Worm (Caenorhabditis elegans): Measurements from ENCODE around the gene F41C3.11.

Gene F41C3.11

ce11 chrII:4710120-4710519 is 23.6 kb downstream of the F41C3.11 start, which contains the start of gene tag-151:
tag-151 (plus strand) TSS chrII:4710277.
- TF ChIP-seq C38D4.7 (GFP tag; optimal IDR thresholded peaks at IDR 0.05) (no peak), che-1 (tag; optimal IDR thresholded peaks at IDR 0.05) (no peak), fkh-6 (tag; optimal IDR thresholded peaks at IDR 0.05) (no peak), mec-3 (tag; optimal IDR thresholded peaks at IDR 0.05; ENCODE audit: borderline replicate concordance) (no peak), syd-9 (tag; optimal IDR thresholded peaks at IDR 0.05) (no peak), unc-86 (tag; optimal IDR thresholded peaks at IDR 0.05) (no peak), ceh-14 (tag; optimal IDR thresholded peaks at IDR 0.05) (no peak)

- peak; percentile 41 for TF ChIP-seq hlh-30 (tag; optimal IDR thresholded peaks at IDR 0.05; ENCODE audit: insufficient read depth)
- no peak for TF ChIP-seq nhr-11 (tag; optimal IDR thresholded peaks at IDR 0.05)
- no peak for TF ChIP-seq ceh-24 (tag; optimal IDR thresholded peaks at IDR 0.05)
- TF ChIP-seq elt-4 (tag; optimal IDR thresholded peaks at IDR 0.05): no peak
- peak; percentile 56 for TF ChIP-seq nfya-1 (tag; optimal IDR thresholded peaks at IDR 0.05)
- no peak for TF ChIP-seq sox-4 (tag; optimal IDR thresholded peaks at IDR 0.05)
- TF ChIP-seq dmd-4 (tag; optimal IDR thresholded peaks at IDR 0.05; ENCODE audit: borderline replicate concordance): no peak
- TF ChIP-seq npax-4 (tag; optimal IDR thresholded peaks at IDR 0.05): no peak
- no peak for TF ChIP-seq syd-9 (tag; optimal IDR thresholded peaks at IDR 0.05)
- no peak for TF ChIP-seq sox-2 (GFP tag; IDR thresholded peaks at IDR 0.05)
- no peak for TF ChIP-seq eyg-1 (tag; optimal IDR thresholded peaks at IDR 0.05)
These were observed 27.3 kb downstream of the F41C3.11 start, which contains the start of the genes F10G7.9 and tsn-1 for ce11 chrII:4706359-4706871. F10G7.9 (minus strand) TSS chrII:4706485. tsn-1 (plus strand) TSS chrII:4706821.

- no peak for TF ChIP-seq ceh-34 (tag; optimal IDR thresholded peaks at IDR 0.05)
- no peak for TF ChIP-seq unc-3 (GFP tag; conservative IDR thresholded peaks at IDR 0.05)
- no peak for TF ChIP-seq unc-3 (tag; optimal IDR thresholded peaks at IDR 0.05)
These were observed 30.7 kb downstream of the F41C3.11 start for ce11 chrII:4703011-4703410.

- TF ChIP-seq ttx-3 (tag; optimal IDR thresholded peaks at IDR 0.05) (peak; percentile 60), hlh-8 (tag; optimal IDR thresholded peaks at IDR 0.05) (peak; percentile 65), C08G9.2 (tag; optimal IDR thresholded peaks at IDR 0.05) (peak; percentile 73), zip-5 (tag; optimal IDR thresholded peaks at IDR 0.05) (peak; percentile 56), ceh-2 (tag; optimal IDR thresholded peaks at IDR 0.05) (peak; percentile 66), ceh-19 (GFP tag; optimal IDR thresholded peaks at IDR 0.05) (peak; percentile 61), ceh-6 (GFP tag; optimal IDR thresholded peaks at IDR 0.05) (peak; percentile 44), ceh-31 (tag; optimal IDR thresholded peaks at IDR 0.05) (peak; percentile 86), ceh-48 (tag; optimal IDR thresholded peaks at IDR 0.05) (peak; percentile 16), gmeb-2 (tag; optimal IDR thresholded peaks at IDR 0.05) (peak; percentile 59), ztf-16 (tag; optimal IDR thresholded peaks at IDR 0.05) (peak; percentile 51), tbx-7 (tag; optimal IDR thresholded peaks at IDR 0.05) (peak; percentile 41), K09A11.1 (tag; optimal IDR thresholded peaks at IDR 0.05; ENCODE audit: insufficient read depth) (peak; percentile 3), tbx-2 (tag; optimal IDR thresholded peaks at IDR 0.05) (peak; percentile 91), pqm-1 (tag; optimal IDR thresholded peaks at IDR 0.05) (peak; percentile 60), ceh-14 (tag; optimal IDR thresholded peaks at IDR 0.05) (peak; percentile 91), unc-3 (GFP tag; conservative IDR thresholded peaks at IDR 0.05) (0 out of 2 replicates have a peak, but pooled peaks have one; percentile 20), unc-3 (tag; optimal IDR thresholded peaks at IDR 0.05) (peak; percentile 73), ref-2 (tag; optimal IDR thresholded peaks at IDR 0.05) (peak; percentile 85), ets-4 (tag; optimal IDR thresholded peaks at IDR 0.05) (peak; percentile 19), T23F11.4 (GFP tag; optimal IDR thresholded peaks at IDR 0.05) (peak; percentile 47), che-1 (tag; optimal IDR thresholded peaks at IDR 0.05) (peak; percentile 51), lim-6 (tag; optimal IDR thresholded peaks at IDR 0.05) (peak; percentile 35), sox-4 (tag; optimal IDR thresholded peaks at IDR 0.05) (peak; percentile 63), rnt-1 (tag; optimal IDR thresholded peaks at IDR 0.05) (peak; percentile 55), lin-11 (tag; optimal IDR thresholded peaks at IDR 0.05) (peak; percentile 35), ceh-34 (tag; optimal IDR thresholded peaks at IDR 0.05) (peak; percentile 75), ceh-18 (tag; optimal IDR thresholded peaks at IDR 0.05) (peak; percentile 73), eyg-1 (tag; optimal IDR thresholded peaks at IDR 0.05) (peak; percentile 26), dmd-4 (tag; optimal IDR thresholded peaks at IDR 0.05; ENCODE audit: borderline replicate concordance) (peak; percentile 64), unc-42 (tag; optimal IDR thresholded peaks at IDR 0.05) (peak; percentile 70), C38D4.7 (GFP tag; optimal IDR thresholded peaks at IDR 0.05) (peak; percentile 3), pat-9 (tag; optimal IDR thresholded peaks at IDR 0.05) (peak; percentile 33)
These were observed 32.1 kb downstream of the F41C3.11 start, which contains the start of gene unc-85 for ce11 chrII:4701482-4702119. unc-85 (plus strand) TSS chrII:4702069.
